Worm (Caenorhabditis elegans) whole organism, early embryonic: ENCODE measurements around the gene spe-43.

Experiments used
- B0310.2 ChIP-seq: sonication (generic microtip); optimal IDR thresholded peaks from 2 replicates; lab custom pipeline; 2016; ENCODE audit warnings: mild to moderate bottlenecking, missing genetic modification characterization, missing compliant biosample characterization
- aly-1 ChIP-seq: sonication (generic microtip); optimal IDR thresholded peaks from 2 replicates; lab custom pipeline; 2016; ENCODE audit warnings: missing genetic modification characterization, missing compliant biosample characterization
- ama-1 ChIP-seq: fragments of 150-350 bp; optimal IDR thresholded peaks from 2 replicates; lab custom pipeline; 2014
- ceh-36 ChIP-seq: sonication (generic microtip); optimal IDR thresholded peaks from 2 replicates; lab custom pipeline; 2016; ENCODE audit warnings: missing genetic modification characterization, inconsistent platforms, missing compliant biosample characterization
- ets-7 ChIP-seq: sonication (generic microtip); optimal IDR thresholded peaks from 2 replicates; lab custom pipeline; 2016; ENCODE audit warnings: missing genotype, missing genetic modification characterization, missing compliant biosample characterization
- flt-1 ChIP-seq: fragments of 200-800 bp; sonication (Bioruptor generic); IDR thresholded peaks from 2 replicates; pipeline ENCODE4 v1.3.6; 2022; ENCODE audit warnings: missing genetic modification characterization, missing compliant biosample characterization
- hmbx-1 ChIP-seq: sonication (generic microtip); optimal IDR thresholded peaks from 2 replicates; lab custom pipeline; 2016; ENCODE audit warnings: mild to moderate bottlenecking, missing genetic modification characterization, missing compliant biosample characterization
- hmg-4 ChIP-seq: fragments of 200-800 bp; sonication (Bioruptor generic); optimal IDR thresholded peaks from 2 replicates; lab custom pipeline; 2018; ENCODE audit warnings: mild to moderate bottlenecking, missing genetic modification characterization, missing compliant biosample characterization
- hnd-1 ChIP-seq: sonication (generic microtip); optimal IDR thresholded peaks from 2 replicates; lab custom pipeline; 2016; ENCODE audit warnings: missing genetic modification characterization, missing compliant biosample characterization
- pes-1 ChIP-seq: fragments of 200-800 bp; sonication (Bioruptor generic); IDR thresholded peaks from 2 replicates; pipeline ENCODE4 v1.3.6; 2022; ENCODE audit warnings: missing genetic modification reagents, missing genetic modification characterization, missing compliant biosample characterization
- scrt-1 ChIP-seq: fragments of 200-800 bp; sonication (Bioruptor generic); IDR thresholded peaks from 2 replicates; pipeline ENCODE4 v1.3.6; 2022; ENCODE audit warnings: missing genetic modification characterization, missing compliant biosample characterization
- sea-1 ChIP-seq: fragments of 200-800 bp; sonication (Bioruptor generic); conservative IDR thresholded peaks from 2 replicates; pipeline ENCODE4 v1.3.6; 2022; ENCODE audit warnings: missing genetic modification characterization, missing compliant biosample characterization
- tbx-11 ChIP-seq: fragments of 200-800 bp; sonication (Bioruptor generic); IDR thresholded peaks from 2 replicates; pipeline ENCODE4 v1.3.6; 2022; ENCODE audit warnings: missing genetic modification characterization, missing compliant biosample characterization
- tra-4 ChIP-seq: sonication (generic microtip); optimal IDR thresholded peaks from 2 replicates; lab custom pipeline; 2017; ENCODE audit warnings: missing genetic modification characterization, missing compliant biosample characterization

DNA sequence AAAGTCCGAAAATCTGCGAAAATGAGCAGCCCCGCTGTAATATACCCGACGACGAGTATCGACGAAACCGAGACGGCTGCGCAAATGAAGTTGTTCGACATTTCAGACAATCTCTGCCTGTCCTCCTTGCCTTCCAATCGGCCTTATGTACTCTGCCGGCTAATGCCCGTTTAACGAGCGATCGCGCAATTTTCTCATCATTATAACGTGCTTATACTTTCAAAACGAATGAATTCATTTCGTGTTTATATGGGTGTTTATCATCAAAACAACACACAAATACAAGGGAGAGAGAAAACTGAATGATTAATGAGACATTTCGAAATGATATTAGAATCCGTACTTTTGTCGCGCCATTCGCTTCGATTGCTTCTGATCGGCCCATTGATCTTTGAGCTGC, 51.2 kb downstream of the spe-43 start, which contains the start of gene col-132:
- no peak for TF ChIP-seq aly-1 (tag; lab: Kevin White, UChicago)
- TF ChIP-seq hnd-1 (tag; lab: Kevin White, UChicago): no peak
- no peak for TF ChIP-seq scrt-1 (GFP tag; lab: Robert Waterston, UW)
- no peak for TF ChIP-seq hmbx-1 (tag; lab: Kevin White, UChicago)
- TF ChIP-seq sea-1 (GFP tag; lab: Robert Waterston, UW): no peak
- TF ChIP-seq ama-1: no peak
- TF ChIP-seq pes-1 (GFP tag; lab: Robert Waterston, UW): no peak
- no peak for TF ChIP-seq ets-7 (tag; lab: Kevin White, UChicago)
- no peak for TF ChIP-seq ceh-36 (tag; lab: Kevin White, UChicago)
- no peak for TF ChIP-seq hmg-4 (GFP tag; lab: Kevin White, UChicago)
- no peak for TF ChIP-seq B0310.2 (tag; lab: Kevin White, UChicago)
- TF ChIP-seq tra-4: no peak
- TF ChIP-seq flt-1 (GFP tag; lab: Robert Waterston, UW): no peak
- TF ChIP-seq tbx-11: no peak
